Comparison of ENCODE assay signal across 6 fruit fly cellular contexts in the genomic region with DNA sequence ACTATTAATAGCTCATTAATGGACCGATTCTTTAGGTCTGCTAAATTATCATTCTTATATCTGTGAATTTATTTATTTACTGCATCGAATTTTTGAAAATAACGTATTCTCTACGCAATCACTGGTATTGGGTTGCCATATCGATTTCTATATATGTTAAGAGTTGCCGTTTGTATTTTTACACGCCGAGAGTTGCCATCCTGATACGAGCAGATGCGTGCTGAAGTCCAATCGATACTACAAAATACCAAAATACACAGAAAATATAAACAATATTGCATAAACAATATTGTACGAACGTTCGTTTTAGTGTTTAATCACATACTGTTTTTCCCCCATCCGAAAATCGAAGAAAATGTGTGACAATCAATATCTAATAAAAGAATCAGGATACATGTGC.
TF ChIP-seq lines count a peak whose summit lies in the region.

A gene (plus strand): TSS at position 227 of the 400 bp plus-strand sequence.

- TF ChIP-seq CTCF in S2 (optimal IDR thresholded peaks at IDR 0.05; lab: Kevin White, UChicago) = peak; percentile 49 to 67
- peak; percentile 67 for TF ChIP-seq CTCF in whole organism, embryonic (GFP tag; optimal IDR thresholded peaks at IDR 0.05; lab: Kevin White, UChicago)

TF ChIP-seq in whole organism, adult, 20 proteins besides CTCF, POLR2A, EP300 and RAD21:
- peak; percentile 35 for TF ChIP-seq CG5204 (GFP tag; optimal IDR thresholded peaks at IDR 0.05; lab: Kevin White, UChicago)
- peak; percentile 46 for TF ChIP-seq CG12768 (GFP tag; optimal IDR thresholded peaks at IDR 0.05; lab: Kevin White, UChicago)
- no peak for TF ChIP-seq CG7045 (GFP tag; optimal IDR thresholded peaks at IDR 0.05; lab: Kevin White, UChicago)
- no peak for TF ChIP-seq pad (GFP tag; optimal IDR thresholded peaks at IDR 0.05; lab: Kevin White, UChicago)
- TF ChIP-seq Mnt (GFP tag; optimal IDR thresholded peaks at IDR 0.05; lab: Kevin White, UChicago) = no peak
- TF ChIP-seq kay (GFP tag; lab: Kevin White, UChicago; ENCODE audit: borderline replicate concordance) = no peak
- TF ChIP-seq CG11617 (GFP tag; optimal IDR thresholded peaks at IDR 0.05; lab: Kevin White, UChicago) = no peak
- TF ChIP-seq ovo (GFP tag; optimal IDR thresholded peaks at IDR 0.05; lab: Kevin White, UChicago) = no peak
- TF ChIP-seq CG1620 (GFP tag; optimal IDR thresholded peaks at IDR 0.05; lab: Kevin White, UChicago) = peak; percentile 54
- peak; percentile 49 for TF ChIP-seq toe (GFP tag; optimal IDR thresholded peaks at IDR 0.05; lab: Kevin White, UChicago)
- peak; percentile 13 for TF ChIP-seq CG14711 (tag; optimal IDR thresholded peaks at IDR 0.05; lab: Kevin White, UChicago)
- TF ChIP-seq cnc (optimal IDR thresholded peaks at IDR 0.05; lab: Kevin White, UChicago) = no peak
- no peak for TF ChIP-seq Clk (GFP tag; optimal IDR thresholded peaks at IDR 0.05; lab: Kevin White, UChicago)
- TF ChIP-seq Crg-1 (GFP tag; optimal IDR thresholded peaks at IDR 0.05; lab: Kevin White, UChicago) = peak; percentile 28

TF ChIP-seq in whole organism, embryonic, 481 proteins besides CTCF, POLR2A, EP300 and RAD21 (continues in another document):
- TF ChIP-seq btn (GFP tag; optimal IDR thresholded peaks at IDR 0.05; lab: Kevin White, UChicago) (no peak), MESR4 (GFP tag; optimal IDR thresholded peaks at IDR 0.05; lab: Kevin White, UChicago) (no peak), ssp (GFP tag; IDR thresholded peaks at IDR 0.05; lab: Robert Waterston, UW) (peak; percentile 21; the same call in 1 of the 2 replicates), Sry-δ (GFP tag; optimal IDR thresholded peaks at IDR 0.05; lab: Kevin White, UChicago) (peak; percentile 38), CG7357 (GFP tag; IDR thresholded peaks at IDR 0.05; lab: Robert Waterston, UW) (no peak), CG33213 (GFP tag; optimal IDR thresholded peaks at IDR 0.05; lab: Kevin White, UChicago) (peak; percentile 90), CG2202 (tag; optimal IDR thresholded peaks at IDR 0.05; lab: Kevin White, UChicago) (peak; percentile 9), Meics (GFP tag; optimal IDR thresholded peaks at IDR 0.05; lab: Kevin White, UChicago) (no peak), CG12744 (GFP tag; optimal IDR thresholded peaks at IDR 0.05; lab: Kevin White, UChicago) (peak; percentile 5), HmgZ (tag; optimal IDR thresholded peaks at IDR 0.05; lab: Kevin White, UChicago) (peak; percentile 83), Pdp1 (GFP tag; optimal IDR thresholded peaks at IDR 0.05; lab: Kevin White, UChicago) (peak in 1 of 2 experiments; percentile 93), ase (GFP tag; IDR thresholded peaks at IDR 0.05; lab: Robert Waterston, UW) (no peak), twi (tag; optimal IDR thresholded peaks at IDR 0.05; lab: Kevin White, UChicago) (peak; percentile 30), gem (tag; optimal IDR thresholded peaks at IDR 0.05; lab: Kevin White, UChicago) (peak; percentile 28), chif (GFP tag; optimal IDR thresholded peaks at IDR 0.05; lab: Kevin White, UChicago) (peak in 1 of 2 experiments; percentile 9), Side (GFP tag; optimal IDR thresholded peaks at IDR 0.05; lab: Kevin White, UChicago) (no peak), CG6175 (GFP tag; IDR thresholded peaks at IDR 0.05; lab: Robert Waterston, UW) (no peak), CG10267 (tag; optimal IDR thresholded peaks at IDR 0.05; lab: Kevin White, UChicago) (peak; percentile 43)

TF ChIP-seq in whole organism, prepupa, 60 proteins besides CTCF, POLR2A, EP300 and RAD21:
- peak; percentile 40 for TF ChIP-seq CG6808 (GFP tag; optimal IDR thresholded peaks at IDR 0.05; lab: Kevin White, UChicago)
- TF ChIP-seq Hr4 (GFP tag; optimal IDR thresholded peaks at IDR 0.05; lab: Kevin White, UChicago) = peak; percentile 23
- peak; percentile 36 to 43 for TF ChIP-seq ss (GFP tag; optimal IDR thresholded peaks at IDR 0.05; lab: Kevin White, UChicago)
- peak; percentile 34 for TF ChIP-seq Eip78C (GFP tag; lab: Kevin White, UChicago)
- no peak for TF ChIP-seq Hr39 (GFP tag; optimal IDR thresholded peaks at IDR 0.05; lab: Kevin White, UChicago)
- no peak for TF ChIP-seq CG3919 (GFP tag; optimal IDR thresholded peaks at IDR 0.05; lab: Kevin White, UChicago)
- TF ChIP-seq CG8632 (GFP tag; optimal IDR thresholded peaks at IDR 0.05; lab: Kevin White, UChicago) = no peak
- TF ChIP-seq CG10669 (GFP tag; optimal IDR thresholded peaks at IDR 0.05; lab: Kevin White, UChicago) = no peak
- peak; percentile 24 for TF ChIP-seq OdsH (GFP tag; optimal IDR thresholded peaks at IDR 0.05; lab: Kevin White, UChicago)
- peak; percentile 79 for TF ChIP-seq fkh (GFP tag; optimal IDR thresholded peaks at IDR 0.05; lab: Kevin White, UChicago)
- TF ChIP-seq CG6163 (GFP tag; IDR thresholded peaks at IDR 0.05; lab: Robert Waterston, UW) = no peak
- no peak for TF ChIP-seq CG11294 (GFP tag; IDR thresholded peaks at IDR 0.05; lab: Robert Waterston, UW)
- TF ChIP-seq CG6276 (GFP tag; optimal IDR thresholded peaks at IDR 0.05; lab: Kevin White, UChicago) = no peak
- TF ChIP-seq CG7368 (GFP tag; optimal IDR thresholded peaks at IDR 0.05; lab: Kevin White, UChicago) = no peak
- TF ChIP-seq achi (GFP tag; optimal IDR thresholded peaks at IDR 0.05; lab: Kevin White, UChicago) = peak; percentile 35
- peak; percentile 1 for TF ChIP-seq net (GFP tag; optimal IDR thresholded peaks at IDR 0.05; lab: Kevin White, UChicago)
- peak; percentile 9 for TF ChIP-seq Eip75B (GFP tag; optimal IDR thresholded peaks at IDR 0.05; lab: Kevin White, UChicago)
- no peak for TF ChIP-seq CG16779 (tag; optimal IDR thresholded peaks at IDR 0.05; lab: Kevin White, UChicago)
- TF ChIP-seq CG3032 (tag; optimal IDR thresholded peaks at IDR 0.05; lab: Kevin White, UChicago) = peak; percentile 24

TF ChIP-seq in whole organism, pupa, 21 proteins besides CTCF, POLR2A, EP300 and RAD21:
- peak; percentile 27 for TF ChIP-seq CG15710 (tag; optimal IDR thresholded peaks at IDR 0.05; lab: Kevin White, UChicago)
- TF ChIP-seq CG32121 (GFP tag; IDR thresholded peaks at IDR 0.05; lab: Robert Waterston, UW) = peak; percentile 48; the same call in 1 of the 2 replicates
- no peak for TF ChIP-seq fd96Ca (GFP tag; IDR thresholded peaks at IDR 0.05; lab: Robert Waterston, UW)
- peak; percentile 19 for TF ChIP-seq Pif1B (GFP tag; optimal IDR thresholded peaks at IDR 0.05; lab: Kevin White, UChicago)
- TF ChIP-seq D1 (tag; optimal IDR thresholded peaks at IDR 0.05; lab: Kevin White, UChicago) = peak; percentile 43
- TF ChIP-seq Snoo (tag; optimal IDR thresholded peaks at IDR 0.05; lab: Kevin White, UChicago) = no peak

TF ChIP-seq in whole organism, wandering third instar larva, 38 proteins besides CTCF, POLR2A, EP300 and RAD21:
- TF ChIP-seq HLH106 (tag; optimal IDR thresholded peaks at IDR 0.05; lab: Kevin White, UChicago) = no peak
- TF ChIP-seq OdsH (GFP tag; optimal IDR thresholded peaks at IDR 0.05; lab: Kevin White, UChicago) = no peak
- TF ChIP-seq Hnf4 (GFP tag; optimal IDR thresholded peaks at IDR 0.05; lab: Kevin White, UChicago) = peak; percentile 85
- peak; percentile 17 for TF ChIP-seq brk (GFP tag; optimal IDR thresholded peaks at IDR 0.05; lab: Kevin White, UChicago)
- no peak for TF ChIP-seq Rel (GFP tag; optimal IDR thresholded peaks at IDR 0.05; lab: Kevin White, UChicago)
- TF ChIP-seq Rel (tag; optimal IDR thresholded peaks at IDR 0.05; lab: Kevin White, UChicago) = peak; percentile 33
- TF ChIP-seq fru (GFP tag; optimal IDR thresholded peaks at IDR 0.05; lab: Kevin White, UChicago) = peak; percentile 16
- peak; percentile 71 for TF ChIP-seq Myc (optimal IDR thresholded peaks at IDR 0.05; lab: Kevin White, UChicago)
- TF ChIP-seq rgr (GFP tag; optimal IDR thresholded peaks at IDR 0.05; lab: Kevin White, UChicago) = peak; percentile 13
- TF ChIP-seq Sp1 (GFP tag; optimal IDR thresholded peaks at IDR 0.05; lab: Kevin White, UChicago) = no peak
- no peak for TF ChIP-seq lola (GFP tag; optimal IDR thresholded peaks at IDR 0.05; lab: Kevin White, UChicago)
- no peak for TF ChIP-seq Hr83 (GFP tag; optimal IDR thresholded peaks at IDR 0.05; lab: Kevin White, UChicago; ENCODE audit: poor library complexity, severe bottlenecking)
TF ChIP-seq in whole organism, wandering third instar larva: peak in this region for 6.
